Worm (Caenorhabditis elegans): ENCODE data around the gene catp-5.

DNA sequence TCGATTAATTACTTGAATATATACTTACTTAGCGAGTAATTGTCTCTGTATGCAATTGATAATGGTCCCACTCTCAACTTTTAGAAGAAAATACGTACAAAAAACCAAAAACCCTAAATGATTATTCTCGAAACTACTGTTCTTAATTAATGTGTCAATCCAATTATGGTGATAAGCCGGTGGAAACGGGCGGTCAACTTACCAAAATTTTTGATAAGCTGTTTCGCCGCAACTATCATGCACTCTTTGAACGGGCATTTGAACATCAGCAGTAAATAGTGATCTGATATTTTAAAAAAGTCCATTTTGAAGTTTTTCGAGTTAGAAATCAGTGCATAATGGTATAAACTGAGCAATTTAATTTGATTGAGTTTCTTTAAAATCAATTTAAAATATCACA, 20.3 kb downstream of the catp-5 start:
- TF ChIP-seq snpc-4 (tag; optimal IDR thresholded peaks at IDR 0.05) (no peak), mab-5 (tag; optimal IDR thresholded peaks at IDR 0.05) (no peak), elt-1 (tag; optimal IDR thresholded peaks at IDR 0.05; ENCODE audit: borderline replicate concordance, insufficient read depth) (no peak), unc-62 (GFP tag; optimal IDR thresholded peaks at IDR 0.05) (no peak), mep-1 (tag; optimal IDR thresholded peaks at IDR 0.05) (no peak), ztf-11 (tag; optimal IDR thresholded peaks at IDR 0.05) (no peak), flh-1 (GFP tag; optimal IDR thresholded peaks at IDR 0.05) (no peak), nhr-12 (tag; optimal IDR thresholded peaks at IDR 0.05) (no peak), unc-120 (tag; optimal IDR thresholded peaks at IDR 0.05; ENCODE audit: poor library complexity, severe bottlenecking) (no peak), elt-3 (tag; optimal IDR thresholded peaks at IDR 0.05) (no peak), nhr-76 (tag; optimal IDR thresholded peaks at IDR 0.05) (no peak), pha-4 (tag; optimal IDR thresholded peaks at IDR 0.05) (no peak), ces-1 (GFP tag; optimal IDR thresholded peaks at IDR 0.05) (no peak), unc-39 (tag; optimal IDR thresholded peaks at IDR 0.05) (no peak)
